Worm (Caenorhabditis elegans) whole organism, L4 larva: ENCODE data around the gene Y75B8A.7.
"Not testable (repeated sequence)": the region's sequence is repeated elsewhere in the genome, so short reads cannot be mapped to it uniquely, and the experiment has no call there.

ENCODE experiments used
- F44E2.7 ChIP-seq: fragments of 200-800 bp; sonication (Bioruptor generic); IDR thresholded peaks from 2 replicates; pipeline ENCODE4 v2.1.2; 2022; ENCODE audit warnings: missing genetic modification characterization, missing compliant biosample characterization
- T26A8.4 ChIP-seq: fragments of 200-800 bp; sonication (Bioruptor generic); IDR thresholded peaks from 2 replicates; pipeline ENCODE4 v1.3.6; 2022; ENCODE audit warnings: missing genetic modification characterization, missing compliant biosample characterization
- Y105C5A.15 ChIP-seq: fragments of 200-800 bp; sonication (Bioruptor generic); IDR thresholded peaks from 2 replicates; pipeline ENCODE4 v1.3.6; 2022; ENCODE audit warnings: missing genetic modification characterization, missing compliant biosample characterization
- Y5F2A.4 ChIP-seq: fragments of 200-800 bp; sonication (Bioruptor generic); optimal IDR thresholded peaks from 2 replicates; lab custom pipeline; 2018; ENCODE audit warnings: mild to moderate bottlenecking, missing genetic modification characterization, missing compliant biosample characterization
- ZK546.5 ChIP-seq, 2 experiments: sonication (generic microtip); optimal IDR thresholded peaks; 2 replicates each; lab custom pipeline; 2017; ENCODE audit warnings: missing biosample characterization in 2 of 2, missing genetic modification characterization in 2 of 2
- attf-4 ChIP-seq: sonication (generic microtip); optimal IDR thresholded peaks from 3 replicates; lab custom pipeline; 2017; ENCODE audit warnings: missing biosample characterization, missing genetic modification characterization
- ceh-20 ChIP-seq: fragments of 200-800 bp; sonication (Bioruptor generic); IDR thresholded peaks from 2 replicates; pipeline ENCODE4 v1.3.6; 2022; ENCODE audit warnings: missing genetic modification reagents, missing genetic modification characterization, missing compliant biosample characterization
- ceh-44 ChIP-seq: fragments of 200-800 bp; sonication (Bioruptor generic); IDR thresholded peaks from 2 replicates; pipeline ENCODE4 v1.3.6; 2022; ENCODE audit warnings: missing genetic modification reagents, missing genetic modification characterization, missing compliant biosample characterization
- ceh-62 ChIP-seq: sonication (generic microtip); optimal IDR thresholded peaks from 2 replicates; lab custom pipeline; 2017; ENCODE audit warnings: missing biosample characterization, missing genetic modification characterization
- ces-1 ChIP-seq: fragments of 150-350 bp; sonication (generic microtip); optimal IDR thresholded peaks from 4 replicates; lab custom pipeline; 2014; ENCODE audit warnings: missing biosample characterization, missing genetic modification reagents, missing genetic modification characterization
- daf-12 ChIP-seq: fragments of 150-350 bp; optimal IDR thresholded peaks from 2 replicates; lab custom pipeline; 2014; ENCODE audit warnings: missing biosample characterization, missing genetic modification reagents, missing genetic modification characterization
- daf-16 ChIP-seq, 3 experiments: sonication (generic microtip); optimal IDR thresholded peaks; 2 replicates each; lab custom pipeline; 2016 to 2017; ENCODE audit warnings: missing genetic modification characterization in 3 of 3, missing genetic modification reagents in 3 of 3, mild to moderate bottlenecking in 2 of 3, missing compliant biosample characterization in 2 of 3, missing biosample characterization in 1 of 3, moderate library complexity in 1 of 3
- daf-19 ChIP-seq: fragments of 200-800 bp; sonication (Bioruptor generic); conservative IDR thresholded peaks from 2 replicates; pipeline ENCODE4 v1.3.6; 2022; ENCODE audit warnings: missing genetic modification characterization, missing compliant biosample characterization
- daf-8 ChIP-seq: fragments of 200-800 bp; sonication (Bioruptor generic); IDR thresholded peaks from 2 replicates; pipeline ENCODE4 v1.3.6; 2022; ENCODE audit warnings: missing genetic modification characterization, missing compliant biosample characterization
- dmd-6 ChIP-seq: fragments of 200-800 bp; sonication (Bioruptor generic); IDR thresholded peaks from 2 replicates; pipeline ENCODE4 v1.3.6; 2022; ENCODE audit warnings: missing genetic modification reagents, missing genetic modification characterization, missing compliant biosample characterization
- dmd-8 ChIP-seq: fragments of 200-800 bp; sonication (Bioruptor generic); IDR thresholded peaks from 2 replicates; pipeline ENCODE4 v1.3.6; 2022; ENCODE audit warnings: missing genetic modification characterization, missing compliant biosample characterization
- dve-1 ChIP-seq: sonication (generic microtip); optimal IDR thresholded peaks from 2 replicates; lab custom pipeline; 2017; ENCODE audit warnings: antibody characterized with exemption, mild to moderate bottlenecking, missing genetic modification characterization, missing compliant biosample characterization; ENCODE audit not compliant: insufficient read depth
- egl-43 ChIP-seq: fragments of 200-800 bp; sonication (Bioruptor generic); IDR thresholded peaks from 2 replicates; pipeline ENCODE4 v1.3.6; 2022; ENCODE audit warnings: missing genetic modification reagents, missing genetic modification characterization, missing compliant biosample characterization
- fkh-10 ChIP-seq: fragments of 150-350 bp; optimal IDR thresholded peaks from 2 replicates; lab custom pipeline; 2014; ENCODE audit warnings: missing biosample characterization, missing genetic modification reagents, missing genetic modification characterization
- fos-1 ChIP-seq: fragments of 150-350 bp; optimal IDR thresholded peaks from 2 replicates; lab custom pipeline; 2014; ENCODE audit warnings: missing biosample characterization, missing genetic modification characterization
- gei-8 ChIP-seq: fragments of 200-800 bp; sonication (Bioruptor generic); optimal IDR thresholded peaks from 2 replicates; lab custom pipeline; 2018; ENCODE audit warnings: mild to moderate bottlenecking, missing genetic modification characterization, missing compliant biosample characterization
- hif-1 ChIP-seq, 2 experiments: sonication (generic microtip); optimal IDR thresholded peaks; 2 replicates each; lab custom pipeline; 2016 to 2017; ENCODE audit warnings: missing compliant biosample characterization in 2 of 2, missing genetic modification characterization in 2 of 2, missing genetic modification reagents in 2 of 2, missing genotype in 2 of 2, mild to moderate bottlenecking in 1 of 2
- hlh-11 ChIP-seq: fragments of 200-800 bp; sonication (Bioruptor generic); optimal IDR thresholded peaks from 2 replicates; lab custom pipeline; 2018; ENCODE audit warnings: mild to moderate bottlenecking, missing genetic modification characterization, missing compliant biosample characterization
- hmg-1.1 ChIP-seq: fragments of 200-800 bp; sonication (Bioruptor generic); IDR thresholded peaks from 2 replicates; pipeline ENCODE4 v1.3.6; 2022; ENCODE audit warnings: missing genetic modification reagents, missing genetic modification characterization, missing compliant biosample characterization
- lin-15B ChIP-seq: fragments of 150-350 bp; sonication (generic microtip); optimal IDR thresholded peaks from 3 replicates; lab custom pipeline; 2014; ENCODE audit warnings: missing biosample characterization, missing genetic modification characterization
- lin-29 ChIP-seq: fragments of 200-800 bp; sonication (Bioruptor generic); IDR thresholded peaks from 2 replicates; pipeline ENCODE4 v1.3.6; 2022; ENCODE audit warnings: missing genetic modification reagents, missing genetic modification characterization, missing compliant biosample characterization
- lin-38 ChIP-seq: fragments of 200-800 bp; sonication (Bioruptor generic); IDR thresholded peaks from 2 replicates; pipeline ENCODE4 v1.3.6; 2022; ENCODE audit warnings: missing genetic modification reagents, missing genetic modification characterization, missing compliant biosample characterization
- mdl-1 ChIP-seq, 2 experiments: fragments of 150-350 bp in 1 of 2; sonication (generic microtip) in 1 of 2; optimal IDR thresholded peaks; 2 replicates each; lab custom pipeline; 2014 to 2017; ENCODE audit warnings: missing biosample characterization in 2 of 2, missing genetic modification characterization in 2 of 2
- mdt-29 ChIP-seq: fragments of 200-800 bp; sonication (Bioruptor generic); IDR thresholded peaks from 2 replicates; pipeline ENCODE4 v1.3.6; 2022; ENCODE audit warnings: missing genetic modification reagents, missing genetic modification characterization, missing compliant biosample characterization
- nhr-111 ChIP-seq: fragments of 200-800 bp; sonication (Bioruptor generic); optimal IDR thresholded peaks from 2 replicates; lab custom pipeline; 2018; ENCODE audit warnings: mild to moderate bottlenecking, missing genetic modification characterization, missing compliant biosample characterization
- nhr-237 ChIP-seq: sonication (generic microtip); optimal IDR thresholded peaks from 2 replicates; lab custom pipeline; 2017; ENCODE audit warnings: missing biosample characterization, missing genetic modification characterization
- nhr-25 ChIP-seq: sonication (generic microtip); optimal IDR thresholded peaks from 2 replicates; lab custom pipeline; 2017; ENCODE audit warnings: missing genetic modification characterization, mild to moderate bottlenecking, missing compliant biosample characterization, antibody characterized with exemption, moderate library complexity, borderline replicate concordance; ENCODE audit not compliant: insufficient read depth
- nhr-28 ChIP-seq: fragments of 150-350 bp; optimal IDR thresholded peaks from 2 replicates; lab custom pipeline; 2014; ENCODE audit warnings: missing biosample characterization, missing genetic modification characterization
- nhr-76 ChIP-seq: fragments of 150-350 bp; optimal IDR thresholded peaks from 2 replicates; lab custom pipeline; 2014; ENCODE audit warnings: missing biosample characterization, missing genetic modification characterization
- sdz-12 ChIP-seq: fragments of 200-800 bp; sonication (Bioruptor generic); optimal IDR thresholded peaks from 2 replicates; lab custom pipeline; 2018; ENCODE audit warnings: mild to moderate bottlenecking, missing genetic modification characterization, missing compliant biosample characterization
- set-16 ChIP-seq: fragments of 200-800 bp; sonication (Bioruptor generic); IDR thresholded peaks from 2 replicates; pipeline ENCODE4 v1.3.6; 2022; ENCODE audit warnings: missing genetic modification reagents, missing genetic modification characterization, missing compliant biosample characterization
- tag-97 ChIP-seq: fragments of 200-800 bp; sonication (Bioruptor generic); IDR thresholded peaks from 2 replicates; pipeline ENCODE4 v1.3.6; 2022; ENCODE audit warnings: missing genetic modification characterization, missing compliant biosample characterization
- zfp-3 ChIP-seq: fragments of 200-800 bp; sonication (Bioruptor generic); conservative IDR thresholded peaks from 2 replicates; pipeline ENCODE4 v1.3.6; 2022; ENCODE audit warnings: missing genetic modification reagents, missing genetic modification characterization, missing compliant biosample characterization
- zip-2 ChIP-seq: fragments of 150-350 bp; optimal IDR thresholded peaks from 2 replicates; lab custom pipeline; 2014; ENCODE audit warnings: missing biosample characterization, missing genetic modification characterization
- ztf-7 ChIP-seq: fragments of 150-350 bp; optimal IDR thresholded peaks from 2 replicates; lab custom pipeline; 2014; ENCODE audit warnings: missing biosample characterization, missing genetic modification characterization

Y75B8A.7 gene

DNA sequence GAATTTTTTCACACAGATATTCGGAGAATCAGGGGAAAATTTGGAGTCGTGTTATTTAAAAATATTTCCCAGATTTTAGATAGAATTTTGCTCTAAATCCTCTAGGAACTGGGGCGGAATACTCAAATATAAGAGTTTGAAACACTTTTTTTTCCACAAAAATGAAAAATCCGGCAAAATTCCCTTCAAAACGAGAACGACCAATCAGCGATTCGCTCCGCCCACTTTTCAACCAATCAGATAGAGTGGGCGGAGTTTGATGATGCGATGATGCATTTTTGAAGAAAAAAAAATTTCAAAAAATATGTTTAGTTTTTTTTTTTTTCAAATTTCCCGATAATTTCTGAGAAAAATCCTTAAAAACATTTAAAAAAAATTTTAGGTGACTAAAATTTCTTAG lies 11.7 kb downstream of the Y75B8A.7 start (continued):
- no peak for TF ChIP-seq lin-29
- TF ChIP-seq, all 104 proteins: peak for 0

- TF ChIP-seq set-16 (peak; percentile 84), T26A8.4 (GFP tag; lab: Robert Waterston, UW) (no peak), sdz-12 (GFP tag; lab: Kevin White, UChicago) (peak; percentile 14), fkh-10 (GFP tag; lab: Kevin White, UChicago) (no peak), fos-1 (tag; lab: Kevin White, UChicago) (no peak), ces-1 (GFP tag; lab: Kevin White, UChicago) (no peak), zfp-3 (GFP tag; lab: Robert Waterston, UW) (no peak), dve-1 (tag; lab: Kevin White, UChicago) (no peak), hmg-1.1 (GFP tag; lab: Robert Waterston, UW) (no peak)
These were observed 12.6 kb downstream of the Y75B8A.7 start for ce11 chrIII:12165305-12165704.

DNA sequence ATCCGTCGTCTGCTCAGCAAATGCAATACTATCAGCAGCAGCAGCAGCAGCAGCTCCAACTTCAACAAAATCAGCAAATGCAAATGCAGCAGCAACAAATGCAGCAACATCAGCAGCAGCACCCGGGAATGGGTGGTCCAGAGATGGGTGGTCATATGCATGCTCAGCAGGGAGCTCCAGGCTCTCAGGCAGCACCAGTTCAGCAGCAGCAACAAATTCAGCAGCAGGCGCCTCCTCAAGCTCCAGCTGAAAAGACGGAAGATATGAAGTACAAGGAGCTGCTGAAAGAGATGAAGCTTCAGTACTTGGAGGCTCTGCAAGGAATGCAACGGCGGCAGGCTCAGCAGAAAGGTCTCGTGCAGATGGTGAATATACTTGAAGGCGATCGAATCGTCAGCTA lies 14.3 kb downstream of the Y75B8A.7 start:
- no peak for TF ChIP-seq daf-16 (GFP tag; optimal IDR thresholded peaks at IDR 0.05; lab: Kevin White, UChicago)
- TF ChIP-seq daf-16 (tag; optimal IDR thresholded peaks at IDR 0.05; lab: Kevin White, UChicago): no peak
- peak; percentile 73 for TF ChIP-seq set-16
- TF ChIP-seq sdz-12 (GFP tag; lab: Kevin White, UChicago): no peak

DNA sequence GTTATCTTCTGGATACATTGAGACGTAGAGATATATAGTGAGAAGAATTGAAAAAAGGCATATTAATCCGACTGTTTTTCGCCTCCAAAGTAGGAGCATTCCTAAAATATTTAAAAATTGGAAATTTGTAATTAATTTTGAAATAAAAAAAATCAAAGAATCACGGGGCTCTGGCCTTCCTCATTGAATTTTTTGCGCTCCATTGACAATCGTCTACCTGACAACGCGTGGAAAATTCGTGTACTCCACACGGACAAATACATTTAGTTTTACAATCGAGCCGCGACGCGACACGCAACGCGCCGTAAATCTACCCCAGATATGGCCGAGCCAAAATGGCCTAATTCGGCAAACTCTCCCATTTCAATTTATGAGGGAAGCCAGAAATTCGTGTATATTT lies 24.4 kb downstream of the Y75B8A.7 start, which contains the start of gene gly-11:
gly-11 (minus strand) TSS at position 101 of the 400 bp plus-strand sequence.
- TF ChIP-seq ceh-20; nhr-111 (GFP tag; lab: Kevin White, UChicago); ceh-44 (GFP tag; lab: Robert Waterston, UW): not testable (repeated sequence)
- TF ChIP-seq, all 104 proteins: peak for 0; not testable (repeated sequence) for 104

ce11 chrIII:12178121-12178520 lies 25.4 kb downstream of the Y75B8A.7 start:
- TF ChIP-seq hif-1 (tag; optimal IDR thresholded peaks at IDR 0.05; lab: Kevin White, UChicago): no peak
- TF ChIP-seq daf-19 (GFP tag; lab: Robert Waterston, UW): no peak
- no peak for TF ChIP-seq lin-15B
- TF ChIP-seq zip-2 (tag; lab: Kevin White, UChicago): no peak
- TF ChIP-seq ceh-62: no peak
- no peak for TF ChIP-seq F44E2.7 (GFP tag; lab: Robert Waterston, UW)
- TF ChIP-seq hmg-1.1 (GFP tag; lab: Robert Waterston, UW): 0 out of 2 replicates have a peak, but pooled peaks have one; percentile 27
- no peak for TF ChIP-seq sdz-12 (GFP tag; lab: Kevin White, UChicago)
- no peak for TF ChIP-seq attf-4
- no peak for TF ChIP-seq nhr-76 (tag; lab: Kevin White, UChicago)
- TF ChIP-seq Y105C5A.15 (GFP tag; lab: Robert Waterston, UW): no peak
- TF ChIP-seq ztf-7 (tag; lab: Kevin White, UChicago): no peak
- no peak for TF ChIP-seq dmd-8 (GFP tag; lab: Robert Waterston, UW)
- no peak for TF ChIP-seq nhr-111 (GFP tag; lab: Kevin White, UChicago)
- TF ChIP-seq daf-8 (GFP tag; lab: Robert Waterston, UW): no peak
- peak; percentile 77 for TF ChIP-seq nhr-25 (tag; lab: Kevin White, UChicago)
- TF ChIP-seq hlh-11 (tag; lab: Kevin White, UChicago): peak; percentile 8
- TF ChIP-seq zfp-3 (GFP tag; lab: Robert Waterston, UW): no peak
- peak in 1 of 2 experiments; percentile 1 for TF ChIP-seq mdl-1 (tag; optimal IDR thresholded peaks at IDR 0.05; lab: Kevin White, UChicago)
- TF ChIP-seq nhr-237: no peak
- TF ChIP-seq dmd-6: no peak
- no peak for TF ChIP-seq tag-97 (GFP tag; lab: Robert Waterston, UW)
- no peak for TF ChIP-seq Y5F2A.4
- TF ChIP-seq gei-8 (GFP tag; lab: Kevin White, UChicago): no peak
- TF ChIP-seq egl-43: no peak
- TF ChIP-seq lin-38 (GFP tag; lab: Robert Waterston, UW): no peak
- peak; percentile 17 for TF ChIP-seq nhr-28 (tag; lab: Kevin White, UChicago)
- TF ChIP-seq ZK546.5 (tag; optimal IDR thresholded peaks at IDR 0.05; lab: Kevin White, UChicago): no peak
- no peak for TF ChIP-seq mdt-29 (GFP tag; lab: Robert Waterston, UW)
- no peak for TF ChIP-seq daf-12 (tag; lab: Kevin White, UChicago)
